Fruit fly (Drosophila melanogaster): ENCODE measurements around the gene cher.

cher gene

DNA sequence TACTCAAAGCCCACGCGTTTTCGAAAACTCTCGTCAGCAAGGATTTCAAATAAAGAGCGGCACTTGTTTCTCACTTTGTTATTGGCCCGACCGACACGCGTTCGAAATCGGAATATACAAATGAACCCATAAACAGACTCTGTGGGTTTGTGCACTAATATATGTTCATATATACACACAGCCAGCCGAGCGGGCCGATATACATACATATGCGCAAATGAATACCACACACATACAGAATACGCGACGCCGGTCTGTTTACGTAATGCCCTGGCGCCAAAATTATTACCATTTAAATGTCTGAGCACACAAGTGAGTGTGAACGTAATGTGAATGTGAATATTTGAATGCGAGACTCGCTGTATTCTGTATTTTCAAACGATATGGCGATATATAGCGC, 57.5 kb downstream of the cher start:
- TF ChIP-seq cic (GFP tag; optimal IDR thresholded peaks at IDR 0.05) = peak; percentile 74
- TF ChIP-seq kay (GFP tag; ENCODE audit: borderline replicate concordance) = peak; percentile 81
- TF ChIP-seq CG1620 (GFP tag; optimal IDR thresholded peaks at IDR 0.05) = no peak
- peak; percentile 4 for TF ChIP-seq CG7101 (tag; optimal IDR thresholded peaks at IDR 0.05)
- TF ChIP-seq CG12768 (GFP tag; optimal IDR thresholded peaks at IDR 0.05) = peak; percentile 16

DNA sequence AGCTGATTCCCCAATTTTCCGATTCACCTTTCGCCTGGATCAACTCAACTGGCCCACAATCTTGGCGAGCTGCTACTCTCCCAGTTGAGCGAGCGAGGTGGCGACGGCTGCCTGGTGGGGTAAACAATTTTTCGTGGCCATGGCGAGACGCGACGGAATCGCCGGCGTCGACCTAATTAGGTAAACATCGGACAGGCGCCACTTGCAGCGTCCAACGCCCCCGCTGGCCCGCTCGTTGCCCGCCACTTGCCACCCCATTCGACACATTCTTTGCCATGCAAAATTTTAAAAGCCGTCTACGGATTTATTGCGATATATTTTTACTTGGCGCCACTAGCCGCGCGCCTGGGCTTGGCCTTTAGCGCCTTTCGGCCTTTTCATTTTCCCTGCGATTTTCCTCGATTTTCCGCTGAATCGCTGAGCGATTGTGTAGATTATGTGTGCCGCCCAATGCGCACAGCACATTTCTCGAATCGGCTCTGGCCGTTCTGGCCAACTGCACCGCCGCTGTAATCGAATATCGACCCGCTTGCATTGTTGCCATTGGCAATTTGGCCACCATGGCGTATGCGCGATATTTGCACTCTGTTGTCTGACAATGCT, 58.3 kb downstream of the cher start:
- TF ChIP-seq kay (GFP tag; ENCODE audit: borderline replicate concordance) (no peak), CG11617 (GFP tag; optimal IDR thresholded peaks at IDR 0.05) (no peak), CG7101 (tag; optimal IDR thresholded peaks at IDR 0.05) (no peak), Mnt (GFP tag; optimal IDR thresholded peaks at IDR 0.05) (no peak), Hr96 (GFP tag; optimal IDR thresholded peaks at IDR 0.05) (no peak), CG1620 (GFP tag; optimal IDR thresholded peaks at IDR 0.05) (no peak), cic (GFP tag; optimal IDR thresholded peaks at IDR 0.05) (no peak), Clk (GFP tag; optimal IDR thresholded peaks at IDR 0.05) (no peak), CG7045 (GFP tag; optimal IDR thresholded peaks at IDR 0.05) (no peak), ovo (GFP tag; optimal IDR thresholded peaks at IDR 0.05) (no peak), toe (GFP tag; optimal IDR thresholded peaks at IDR 0.05) (no peak), bab1 (GFP tag; optimal IDR thresholded peaks at IDR 0.05) (no peak), pad (GFP tag; optimal IDR thresholded peaks at IDR 0.05) (no peak)

DNA sequence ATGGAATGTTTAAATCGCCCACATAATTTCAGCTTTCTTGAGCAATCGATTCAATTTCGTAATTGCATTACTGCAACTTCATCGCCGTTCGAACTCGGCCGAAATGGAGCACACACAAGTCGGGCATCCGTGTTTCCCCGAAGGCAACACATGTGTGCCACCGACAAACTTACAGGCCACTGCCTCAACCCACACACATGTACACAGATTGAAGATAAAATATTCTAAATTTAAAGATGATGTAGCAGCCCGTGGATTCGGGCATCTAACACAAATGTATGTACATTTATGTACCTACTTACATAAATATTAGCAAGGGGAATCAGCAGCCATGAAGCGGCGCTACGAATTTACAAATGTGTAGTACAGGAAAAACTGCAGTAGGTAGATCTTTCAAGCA, 59.1 kb downstream of the cher start:
- TF ChIP-seq CG1620 (GFP tag; optimal IDR thresholded peaks at IDR 0.05) = no peak
- peak; percentile 81 for TF ChIP-seq kay (GFP tag; ENCODE audit: borderline replicate concordance)

DNA sequence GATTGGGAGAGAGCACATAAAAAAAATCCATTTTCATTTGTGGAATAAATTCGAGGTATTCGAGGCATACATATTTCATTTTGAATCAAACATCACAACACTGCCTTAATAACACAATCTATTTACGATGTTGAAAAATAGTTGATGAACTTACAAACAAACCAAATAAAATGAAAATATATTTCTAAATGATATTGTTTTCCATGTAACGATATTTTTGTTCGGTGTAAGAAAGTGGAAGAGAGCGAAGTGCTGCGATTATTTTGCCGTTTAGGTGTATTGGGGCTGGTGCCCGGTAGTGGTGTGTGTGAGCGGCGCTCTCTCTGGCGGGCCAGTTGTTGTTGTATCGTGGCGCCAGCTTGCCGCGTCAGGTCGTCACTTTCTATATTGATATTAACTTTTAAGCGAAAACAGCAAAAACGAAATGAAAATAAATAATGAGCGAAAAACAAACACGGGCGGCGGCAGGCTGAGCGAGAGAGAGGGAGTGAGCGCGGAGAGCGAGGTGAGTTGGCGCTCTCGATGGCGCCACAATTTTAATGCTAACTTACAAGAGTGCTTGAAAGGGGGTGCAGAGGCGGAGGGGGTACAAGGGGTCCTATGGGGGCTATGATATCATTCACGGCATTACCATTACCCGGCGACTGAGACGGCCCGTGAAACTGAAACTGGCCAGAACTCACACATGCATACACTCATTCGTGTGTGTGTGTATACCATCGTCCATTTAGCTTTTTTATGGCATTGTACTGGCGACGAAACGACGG, 60.0 kb downstream of the cher start:
- TF ChIP-seq bab1 (GFP tag; optimal IDR thresholded peaks at IDR 0.05) (peak; percentile 79), cnc (optimal IDR thresholded peaks at IDR 0.05) (no peak), tj (GFP tag; optimal IDR thresholded peaks at IDR 0.05) (peak; percentile 88), Mnt (GFP tag; optimal IDR thresholded peaks at IDR 0.05) (peak; percentile 78), CG7045 (GFP tag; optimal IDR thresholded peaks at IDR 0.05) (peak; percentile 91), CG33017 (tag; optimal IDR thresholded peaks at IDR 0.05) (peak; percentile 87), cic (GFP tag; optimal IDR thresholded peaks at IDR 0.05) (peak; percentile 96), CG14711 (tag; optimal IDR thresholded peaks at IDR 0.05) (peak; percentile 87), Clk (GFP tag; optimal IDR thresholded peaks at IDR 0.05) (peak; percentile 61), CG11617 (GFP tag; optimal IDR thresholded peaks at IDR 0.05) (peak; percentile 90), CG5204 (GFP tag; optimal IDR thresholded peaks at IDR 0.05) (peak; percentile 84), CG12768 (GFP tag; optimal IDR thresholded peaks at IDR 0.05) (peak; percentile 94), pad (GFP tag; optimal IDR thresholded peaks at IDR 0.05) (peak; percentile 76), CG1620 (GFP tag; optimal IDR thresholded peaks at IDR 0.05) (peak; percentile 68), Crg-1 (GFP tag; optimal IDR thresholded peaks at IDR 0.05) (peak; percentile 94), Hr96 (GFP tag; optimal IDR thresholded peaks at IDR 0.05) (peak; percentile 74), toe (GFP tag; optimal IDR thresholded peaks at IDR 0.05) (peak; percentile 53), kay (GFP tag; ENCODE audit: borderline replicate concordance) (peak; percentile 91), ovo (GFP tag; optimal IDR thresholded peaks at IDR 0.05) (peak; percentile 76), CG7101 (tag; optimal IDR thresholded peaks at IDR 0.05) (peak; percentile 89)

DNA sequence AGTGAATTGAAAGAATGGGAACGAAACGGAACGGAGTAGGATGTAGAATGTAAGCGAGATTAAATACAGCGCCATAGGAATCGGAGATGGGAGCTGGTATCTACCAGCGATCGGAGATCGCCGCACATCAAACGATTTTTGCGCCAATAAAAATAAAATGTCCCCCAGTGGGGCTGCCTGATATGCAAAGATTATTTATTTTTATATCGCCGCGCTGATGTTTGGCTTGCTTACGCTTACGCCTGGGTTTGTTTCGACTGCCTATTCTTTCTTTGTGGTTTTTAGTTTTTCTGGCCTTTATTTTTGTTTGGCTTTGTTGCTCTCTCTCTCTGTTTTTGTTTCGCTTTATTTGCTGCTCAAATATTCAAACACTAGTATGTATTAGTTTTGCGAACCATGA, 61.4 kb downstream of the cher start:
- no peak for TF ChIP-seq CG7101 (tag; optimal IDR thresholded peaks at IDR 0.05)
- no peak for TF ChIP-seq Crg-1 (GFP tag; optimal IDR thresholded peaks at IDR 0.05)
- no peak for TF ChIP-seq CG1620 (GFP tag; optimal IDR thresholded peaks at IDR 0.05)
- no peak for TF ChIP-seq CG14711 (tag; optimal IDR thresholded peaks at IDR 0.05)
- no peak for TF ChIP-seq cnc (optimal IDR thresholded peaks at IDR 0.05)
- TF ChIP-seq CG33017 (tag; optimal IDR thresholded peaks at IDR 0.05) = no peak
- no peak for TF ChIP-seq CG12768 (GFP tag; optimal IDR thresholded peaks at IDR 0.05)
- no peak for TF ChIP-seq toe (GFP tag; optimal IDR thresholded peaks at IDR 0.05)

- TF ChIP-seq Mnt (GFP tag; optimal IDR thresholded peaks at IDR 0.05) (no peak), CG12768 (GFP tag; optimal IDR thresholded peaks at IDR 0.05) (peak; percentile 14), pad (GFP tag; optimal IDR thresholded peaks at IDR 0.05) (no peak), tj (GFP tag; optimal IDR thresholded peaks at IDR 0.05) (peak; percentile 36)
Measured at dm6 chr3R:17062705-17063104, 62.5 kb downstream of the cher start.

DNA sequence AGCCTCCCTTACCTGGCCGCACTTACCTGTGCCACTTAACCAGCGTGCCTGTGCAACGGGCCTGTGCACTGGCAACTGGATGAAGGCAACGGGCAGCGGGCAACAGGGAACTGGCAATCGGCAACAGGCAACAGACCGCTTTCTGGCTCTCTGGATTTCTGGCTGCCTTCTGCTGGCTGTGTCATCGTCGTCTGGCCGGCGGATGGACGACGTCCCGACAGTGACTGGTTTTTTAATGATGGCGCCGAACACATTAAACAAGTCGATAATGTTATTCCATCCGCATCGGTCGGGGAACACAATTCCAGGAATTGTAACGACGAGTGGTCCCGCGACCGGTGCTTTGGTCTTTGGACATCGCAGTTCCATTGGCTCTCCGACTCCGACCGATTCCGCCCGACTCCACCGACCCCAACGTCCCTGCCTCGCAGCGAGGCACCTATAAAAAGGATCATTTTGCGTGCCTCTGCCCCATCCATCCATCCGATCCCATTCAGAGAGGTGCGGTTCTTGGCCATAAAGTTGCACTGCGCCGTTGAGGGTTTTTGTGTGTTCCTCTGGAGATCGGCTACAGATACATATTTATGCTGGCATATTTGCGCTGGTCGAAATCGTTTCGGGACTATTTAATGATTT, 63.3 kb downstream of the cher start:
- TF ChIP-seq Clk (GFP tag; optimal IDR thresholded peaks at IDR 0.05) (no peak), CG12768 (GFP tag; optimal IDR thresholded peaks at IDR 0.05) (no peak), CG11617 (GFP tag; optimal IDR thresholded peaks at IDR 0.05) (no peak), CG33017 (tag; optimal IDR thresholded peaks at IDR 0.05) (no peak), CG14711 (tag; optimal IDR thresholded peaks at IDR 0.05) (no peak), CG1620 (GFP tag; optimal IDR thresholded peaks at IDR 0.05) (no peak), cic (GFP tag; optimal IDR thresholded peaks at IDR 0.05) (no peak), pad (GFP tag; optimal IDR thresholded peaks at IDR 0.05) (no peak), ovo (GFP tag; optimal IDR thresholded peaks at IDR 0.05) (no peak), kay (GFP tag; ENCODE audit: borderline replicate concordance) (no peak), Mnt (GFP tag; optimal IDR thresholded peaks at IDR 0.05) (no peak), Crg-1 (GFP tag; optimal IDR thresholded peaks at IDR 0.05) (no peak)

All from whole organism, adult.